Worm (Caenorhabditis elegans) whole organism, midembryonic: ENCODE results near the gene C06A1.6.

Source experiments
- T22C8.4 ChIP-seq: fragments of 200-800 bp; sonication (Bioruptor generic); IDR thresholded peaks from 2 replicates; pipeline ENCODE4 v1.3.6; 2022; ENCODE audit warnings: missing genetic modification characterization, missing compliant biosample characterization
- cog-1 ChIP-seq: sonication (generic microtip); optimal IDR thresholded peaks from 2 replicates; lab custom pipeline; 2016; ENCODE audit warnings: missing genetic modification characterization, missing compliant biosample characterization
- flt-1 ChIP-seq: fragments of 200-800 bp; sonication (Bioruptor generic); IDR thresholded peaks from 2 replicates; pipeline ENCODE4 v1.3.6; 2022; ENCODE audit warnings: missing genetic modification characterization, missing compliant biosample characterization
- klf-2 ChIP-seq: fragments of 200-800 bp; sonication (Bioruptor generic); conservative IDR thresholded peaks from 2 replicates; pipeline ENCODE4 v1.3.6; 2022; ENCODE audit warnings: missing genetic modification reagents, missing genetic modification characterization, missing compliant biosample characterization
- med-1 ChIP-seq: sonication (generic microtip); optimal IDR thresholded peaks from 2 replicates; lab custom pipeline; 2017; ENCODE audit warnings: missing genetic modification characterization, mild to moderate bottlenecking, missing compliant biosample characterization, antibody characterized with exemption, missing genetic modification reagents; ENCODE audit not compliant: insufficient read depth
- ref-1 ChIP-seq: fragments of 200-800 bp; sonication (Bioruptor generic); conservative IDR thresholded peaks from 2 replicates; pipeline ENCODE4 v1.3.6; 2022; ENCODE audit warnings: missing genetic modification reagents, missing genetic modification characterization, missing compliant biosample characterization
- tab-1 ChIP-seq: fragments of 200-800 bp; sonication (Bioruptor generic); IDR thresholded peaks from 2 replicates; pipeline ENCODE4 v1.3.6; 2022; ENCODE audit warnings: missing genetic modification characterization, missing compliant biosample characterization
- ztf-23 ChIP-seq: fragments of 200-800 bp; sonication (Bioruptor generic); IDR thresholded peaks from 2 replicates; pipeline ENCODE4 v1.3.6; 2022; ENCODE audit warnings: missing genetic modification reagents, missing genetic modification characterization, missing compliant biosample characterization
- ztf-29 ChIP-seq: fragments of 200-800 bp; sonication (Bioruptor generic); IDR thresholded peaks from 2 replicates; pipeline ENCODE4 v1.3.6; 2022; ENCODE audit warnings: missing genetic modification reagents, missing genetic modification characterization, missing compliant biosample characterization

Gene C06A1.6

DNA sequence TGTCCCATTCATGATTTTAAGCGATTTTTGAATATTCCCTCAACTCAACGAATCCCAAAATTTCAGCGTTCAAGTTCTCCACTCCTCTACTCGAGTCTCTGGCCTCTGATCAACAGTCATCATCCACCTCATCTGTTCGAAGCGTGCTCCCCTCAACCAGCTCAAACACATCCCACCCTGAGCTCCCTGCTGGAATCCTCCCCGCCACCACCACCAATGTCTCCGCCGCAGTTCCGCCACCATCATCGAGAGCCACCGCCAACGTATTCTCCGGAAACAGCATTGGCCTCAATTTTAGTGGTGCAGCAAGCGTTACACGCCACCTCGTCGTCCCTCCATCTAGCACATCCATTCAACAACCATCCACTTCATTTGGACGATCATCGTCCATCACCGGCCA lies 32.9 kb downstream of the C06A1.6 start:
- TF ChIP-seq med-1 (GFP tag; lab: Kevin White, UChicago) (no peak), ztf-23 (GFP tag; lab: Robert Waterston, UW) (no peak), ref-1 (GFP tag; lab: Robert Waterston, UW) (no peak), T22C8.4 (no peak), cog-1 (tag; lab: Kevin White, UChicago) (no peak), flt-1 (GFP tag; lab: Robert Waterston, UW) (no peak), tab-1 (GFP tag; lab: Robert Waterston, UW) (no peak), klf-2 (GFP tag; lab: Robert Waterston, UW) (no peak), ztf-29 (GFP tag; lab: Robert Waterston, UW) (no peak)

DNA sequence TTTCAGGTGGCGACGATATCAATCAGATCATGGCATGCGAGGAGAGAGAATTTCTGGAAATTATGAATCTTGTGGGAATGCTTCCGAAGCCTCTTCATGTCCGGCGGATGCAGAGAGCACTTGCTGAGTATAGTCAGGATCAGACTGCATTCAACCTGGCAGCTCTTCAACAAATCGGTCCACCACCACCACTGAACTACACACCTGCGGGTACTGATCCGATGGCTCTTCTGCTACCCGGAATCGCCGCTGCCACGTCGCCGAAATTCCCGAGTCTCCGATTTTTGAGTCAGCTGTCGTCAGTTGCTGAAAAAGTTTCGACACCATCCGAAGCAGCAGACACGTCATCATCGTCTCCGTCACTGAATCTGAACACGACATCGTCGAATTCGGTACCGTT lies 33.6 kb downstream of the C06A1.6 start:
- TF ChIP-seq med-1 (GFP tag; lab: Kevin White, UChicago) (no peak), ref-1 (GFP tag; lab: Robert Waterston, UW) (no peak), ztf-23 (GFP tag; lab: Robert Waterston, UW) (no peak), ztf-29 (GFP tag; lab: Robert Waterston, UW) (no peak), tab-1 (GFP tag; lab: Robert Waterston, UW) (no peak), flt-1 (GFP tag; lab: Robert Waterston, UW) (no peak), cog-1 (tag; lab: Kevin White, UChicago) (no peak), klf-2 (GFP tag; lab: Robert Waterston, UW) (no peak), T22C8.4 (no peak)

ce11 chrII:10529218-10529751 lies 35.2 kb downstream of the C06A1.6 start:
- TF ChIP-seq tab-1 (GFP tag; lab: Robert Waterston, UW) (no peak), T22C8.4 (no peak), ztf-29 (GFP tag; lab: Robert Waterston, UW) (no peak), flt-1 (GFP tag; lab: Robert Waterston, UW) (no peak), ztf-23 (GFP tag; lab: Robert Waterston, UW) (no peak), ref-1 (GFP tag; lab: Robert Waterston, UW) (no peak), cog-1 (tag; lab: Kevin White, UChicago) (no peak), med-1 (GFP tag; lab: Kevin White, UChicago) (no peak), klf-2 (GFP tag; lab: Robert Waterston, UW) (no peak)

ce11 chrII:10527649-10528134 lies 36.8 kb downstream of the C06A1.6 start, which contains the start of gene mab-10:
TSS of gene mab-10 (plus strand) at chrII:10528084.
- TF ChIP-seq cog-1 (tag; lab: Kevin White, UChicago) (no peak), tab-1 (GFP tag; lab: Robert Waterston, UW) (no peak), ztf-23 (GFP tag; lab: Robert Waterston, UW) (0 out of 2 replicates have a peak, but pooled peaks have one; percentile 48)

DNA sequence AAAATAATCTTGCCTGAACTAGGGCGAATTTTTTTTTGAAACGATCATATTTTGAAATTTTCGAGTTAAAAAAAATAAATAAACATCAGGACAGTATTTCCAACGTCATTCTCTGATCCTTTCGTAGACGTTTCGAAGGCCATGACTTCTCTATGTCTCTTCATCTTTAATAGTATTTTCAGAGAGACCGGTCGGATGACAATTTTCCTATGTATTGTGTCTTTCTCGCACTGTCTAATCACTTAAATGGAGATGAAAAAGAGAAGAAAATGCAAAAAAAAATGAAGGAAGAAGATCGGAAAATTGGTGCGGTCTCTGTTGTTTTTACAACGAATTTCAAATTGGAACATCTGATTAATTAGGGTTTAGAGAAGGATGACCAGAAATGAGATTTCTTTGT lies 39.3 kb downstream of the C06A1.6 start:
- TF ChIP-seq tab-1 (GFP tag; lab: Robert Waterston, UW) = no peak
- TF ChIP-seq ref-1 (GFP tag; lab: Robert Waterston, UW) = no peak
- no peak for TF ChIP-seq T22C8.4
- TF ChIP-seq ztf-23 (GFP tag; lab: Robert Waterston, UW) = no peak
- TF ChIP-seq klf-2 (GFP tag; lab: Robert Waterston, UW) = no peak
- TF ChIP-seq med-1 (GFP tag; lab: Kevin White, UChicago) = no peak
- TF ChIP-seq ztf-29 (GFP tag; lab: Robert Waterston, UW) = no peak

DNA sequence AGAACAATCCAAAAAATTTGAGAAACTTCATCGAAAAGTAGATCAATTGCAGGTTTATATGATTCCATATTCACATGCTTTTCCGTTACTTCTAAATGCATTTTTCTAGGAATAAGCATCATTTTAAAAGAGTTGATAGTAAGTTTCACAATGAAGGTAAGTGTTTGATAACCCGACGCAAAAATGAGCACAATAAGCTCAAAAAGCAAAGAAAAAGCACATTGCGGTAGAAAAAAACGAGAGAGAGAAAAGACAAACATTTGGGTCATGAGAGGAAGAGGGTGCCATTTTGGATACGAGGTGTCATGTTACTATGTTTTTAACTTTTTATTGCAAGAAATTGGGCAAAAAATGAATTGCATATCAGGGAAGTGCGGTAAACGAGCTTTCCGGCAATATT lies 40.1 kb downstream of the C06A1.6 start, which contains the start of gene F59B10.6:
Gene F59B10.6, minus strand, starts transcription at position 101 of the 400 bp plus-strand sequence.
- TF ChIP-seq flt-1 (GFP tag; lab: Robert Waterston, UW) = no peak
- TF ChIP-seq med-1 (GFP tag; lab: Kevin White, UChicago) = no peak
- no peak for TF ChIP-seq cog-1 (tag; lab: Kevin White, UChicago)
- no peak for TF ChIP-seq ref-1 (GFP tag; lab: Robert Waterston, UW)

DNA sequence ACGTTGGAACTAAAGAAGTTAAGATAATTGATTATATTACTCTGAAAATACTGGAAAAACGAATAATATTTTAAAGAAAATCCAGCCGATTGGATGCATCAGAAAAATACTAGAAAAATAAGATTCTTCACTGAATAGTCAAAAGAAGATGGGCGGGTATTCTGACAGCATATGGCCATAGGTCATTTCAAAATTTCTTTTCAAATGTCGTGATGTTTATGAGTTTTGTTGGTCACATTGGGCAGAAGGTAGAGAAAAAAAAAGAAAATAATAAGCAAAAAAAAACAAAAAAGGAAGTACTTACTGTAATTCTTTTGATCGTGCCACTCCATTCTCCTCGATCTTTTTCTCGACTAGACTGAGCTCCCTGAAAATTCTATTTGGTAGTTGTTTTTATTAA lies 40.9 kb downstream of the C06A1.6 start, which contains the start of gene F59B10.5:
Gene F59B10.5, minus strand, starts transcription at position 101 of the 400 bp plus-strand sequence.
- no peak for TF ChIP-seq klf-2 (GFP tag; lab: Robert Waterston, UW)
- no peak for TF ChIP-seq T22C8.4
- TF ChIP-seq cog-1 (tag; lab: Kevin White, UChicago) = no peak
- no peak for TF ChIP-seq tab-1 (GFP tag; lab: Robert Waterston, UW)
- TF ChIP-seq ztf-23 (GFP tag; lab: Robert Waterston, UW) = no peak
- TF ChIP-seq ztf-29 (GFP tag; lab: Robert Waterston, UW) = no peak
- TF ChIP-seq ref-1 (GFP tag; lab: Robert Waterston, UW) = no peak
- TF ChIP-seq med-1 (GFP tag; lab: Kevin White, UChicago) = no peak
- no peak for TF ChIP-seq flt-1 (GFP tag; lab: Robert Waterston, UW)

DNA sequence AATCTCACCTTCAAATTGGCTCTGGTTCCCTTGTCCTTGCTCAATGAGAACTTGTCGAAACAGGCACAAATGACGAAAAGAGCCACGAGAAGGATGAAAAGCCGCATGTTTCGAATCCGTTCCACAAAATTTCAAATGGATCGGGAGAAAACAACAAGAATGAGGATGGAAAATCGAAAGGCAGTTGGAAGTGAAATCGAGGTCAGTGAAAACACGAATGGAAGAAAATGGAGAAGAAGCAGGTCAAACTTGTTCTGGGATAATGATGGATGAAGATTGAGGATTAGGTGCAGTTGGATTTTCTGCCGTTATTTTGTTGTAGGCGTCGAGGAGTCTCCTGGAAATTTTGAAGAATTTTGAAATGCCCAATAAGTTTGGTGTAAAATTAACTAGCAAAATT lies 41.4 kb downstream of the C06A1.6 start:
- TF ChIP-seq med-1 (GFP tag; lab: Kevin White, UChicago) (no peak), klf-2 (GFP tag; lab: Robert Waterston, UW) (no peak), ztf-23 (GFP tag; lab: Robert Waterston, UW) (no peak), tab-1 (GFP tag; lab: Robert Waterston, UW) (no peak), flt-1 (GFP tag; lab: Robert Waterston, UW) (no peak), T22C8.4 (no peak), ztf-29 (GFP tag; lab: Robert Waterston, UW) (no peak), ref-1 (GFP tag; lab: Robert Waterston, UW) (no peak), cog-1 (tag; lab: Kevin White, UChicago) (no peak)

- TF ChIP-seq cog-1 (tag; lab: Kevin White, UChicago) = no peak
- TF ChIP-seq ref-1 (GFP tag; lab: Robert Waterston, UW) = no peak
- TF ChIP-seq ztf-29 (GFP tag; lab: Robert Waterston, UW) = no peak
- no peak for TF ChIP-seq med-1 (GFP tag; lab: Kevin White, UChicago)
- no peak for TF ChIP-seq klf-2 (GFP tag; lab: Robert Waterston, UW)
- no peak for TF ChIP-seq ztf-23 (GFP tag; lab: Robert Waterston, UW)
- TF ChIP-seq tab-1 (GFP tag; lab: Robert Waterston, UW) = no peak
- no peak for TF ChIP-seq T22C8.4
- no peak for TF ChIP-seq flt-1 (GFP tag; lab: Robert Waterston, UW)
These were observed 44.6 kb downstream of the C06A1.6 start for ce11 chrII:10519863-10520262.
